Worm (Caenorhabditis elegans): Measurements from ENCODE around the gene K02F6.4.
"Not testable (repeated sequence)": the region's sequence is repeated elsewhere in the genome, so short reads cannot be mapped to it uniquely, and the experiment has no call there.

ce11 chrII:2553662-2554061 is 15.4 kb downstream of the K02F6.4 start, which contains the start of gene K02F6.1:
- not testable (repeated sequence) for TF ChIP-seq snpc-4, pha-4, nhr-12 (tag; optimal IDR thresholded peaks at IDR 0.05)
